Fruit fly (Drosophila melanogaster) whole organism, adult: ENCODE measurements around the gene Cpr65Ec.

Experiments used
- CG11617 ChIP-seq: fragments of 200-800 bp; sonication (Bioruptor generic); optimal IDR thresholded peaks from 2 replicates; lab custom pipeline; 2017; ENCODE audit warnings: mild to moderate bottlenecking, missing biosample characterization, missing genetic modification reagents, missing genetic modification characterization
- CG12768 ChIP-seq: fragments of 200-800 bp; sonication (Bioruptor generic); optimal IDR thresholded peaks from 2 replicates; lab custom pipeline; 2017; ENCODE audit warnings: missing biosample characterization, missing genetic modification characterization, mild to moderate bottlenecking, moderate library complexity, missing genetic modification reagents
- Clk ChIP-seq: fragments of 200-800 bp; sonication (Bioruptor generic); optimal IDR thresholded peaks from 2 replicates; lab custom pipeline; 2017; ENCODE audit warnings: missing biosample characterization, missing genetic modification characterization
- pad ChIP-seq: fragments of 200-800 bp; sonication (Bioruptor generic); optimal IDR thresholded peaks from 3 replicates; lab custom pipeline; 2017; ENCODE audit warnings: missing biosample characterization, missing genetic modification characterization, mild to moderate bottlenecking, moderate library complexity, missing genetic modification reagents

dm6 chr3L:7058401-7058999 is 34.5 kb upstream of the Cpr65Ec start:
- TF ChIP-seq Clk (GFP tag; lab: Kevin White, UChicago) (no peak), CG11617 (GFP tag; lab: Kevin White, UChicago) (no peak), CG12768 (GFP tag; lab: Kevin White, UChicago) (no peak), pad (no peak)
